Fruit fly (Drosophila melanogaster) whole organism, embryonic: ENCODE measurements around the gene CG17029.
A peak's percentile ranks its signal among the peaks of the same experiment; 100 is the strongest.

Experiments used
- CG10274 ChIP-seq: fragments of 200-800 bp; sonication (Bioruptor generic); optimal IDR thresholded peaks from 3 replicates; lab custom pipeline; 2017; ENCODE audit warnings: missing biosample characterization, mild to moderate bottlenecking, missing genetic modification characterization
- CG10431 ChIP-seq: fragments of 200-800 bp; sonication (Bioruptor generic); optimal IDR thresholded peaks from 3 replicates; lab custom pipeline; 2018; ENCODE audit warnings: missing biosample characterization, mild to moderate bottlenecking, missing genetic modification characterization
- CG10959 ChIP-seq: fragments of 200-800 bp; sonication (Bioruptor generic); IDR thresholded peaks from 2 replicates; pipeline ENCODE4 v1.3.6; 2022; ENCODE audit warnings: missing biosample characterization, missing genetic modification characterization
- CG11695 ChIP-seq: fragments of 200-800 bp; sonication (Bioruptor generic); IDR thresholded peaks from 3 replicates; pipeline ENCODE4 v1.3.6; 2022; ENCODE audit warnings: missing biosample characterization, missing genetic modification characterization
- CG12659 ChIP-seq: fragments of 200-800 bp; sonication (Bioruptor generic); optimal IDR thresholded peaks from 3 replicates; lab custom pipeline; 2017; ENCODE audit warnings: mild to moderate bottlenecking, missing biosample characterization, missing genetic modification reagents, missing genetic modification characterization
- CG13287 ChIP-seq: fragments of 200-800 bp; sonication (Bioruptor generic); IDR thresholded peaks from 2 replicates; pipeline ENCODE4 v1.3.6; 2022; ENCODE audit warnings: missing biosample characterization, missing genetic modification characterization; ENCODE audit not compliant: partially characterized antibody
- CG13296 ChIP-seq: fragments of 200-800 bp; sonication (Bioruptor generic); optimal IDR thresholded peaks from 3 replicates; lab custom pipeline; 2018; ENCODE audit warnings: missing biosample characterization, mild to moderate bottlenecking, missing genetic modification characterization
- CG13775 ChIP-seq: fragments of 200-800 bp; sonication (Bioruptor generic); optimal IDR thresholded peaks from 3 replicates; lab custom pipeline; 2017; ENCODE audit warnings: missing biosample characterization, mild to moderate bottlenecking, missing genetic modification characterization
- CG14667 ChIP-seq: fragments of 200-800 bp; sonication (Bioruptor generic); IDR thresholded peaks from 2 replicates; pipeline ENCODE4 v1.3.6; 2022; ENCODE audit warnings: missing biosample characterization, missing genetic modification characterization
- CG15011 ChIP-seq: fragments of 200-800 bp; sonication (Bioruptor generic); optimal IDR thresholded peaks from 3 replicates; lab custom pipeline; 2018; ENCODE audit warnings: missing biosample characterization, mild to moderate bottlenecking, missing genetic modification characterization
- CG16779 ChIP-seq: fragments of 200-800 bp; sonication (Bioruptor generic); IDR thresholded peaks from 2 replicates; pipeline ENCODE4 v1.3.6; 2022; ENCODE audit warnings: missing biosample characterization, missing genetic modification characterization
- CG16815 ChIP-seq: fragments of 200-800 bp; sonication (Bioruptor generic); optimal IDR thresholded peaks from 3 replicates; lab custom pipeline; 2017; ENCODE audit warnings: missing biosample characterization, mild to moderate bottlenecking, missing genetic modification characterization
- CG17568 ChIP-seq: fragments of 200-800 bp; sonication (Bioruptor generic); optimal IDR thresholded peaks from 2 replicates; lab custom pipeline; 2018; ENCODE audit warnings: missing biosample characterization, mild to moderate bottlenecking, missing genetic modification characterization, moderate library complexity
- CG3163 ChIP-seq: fragments of 200-800 bp; sonication (Bioruptor generic); optimal IDR thresholded peaks from 3 replicates; lab custom pipeline; 2016; ENCODE audit warnings: missing biosample characterization, missing genetic modification characterization
- CG32532 ChIP-seq: fragments of 200-800 bp; sonication (Bioruptor generic); IDR thresholded peaks from 2 replicates; pipeline ENCODE4 v1.3.6; 2022; ENCODE audit warnings: missing biosample characterization, missing genetic modification characterization
- CG42726 ChIP-seq: fragments of 200-800 bp; sonication (Bioruptor generic); IDR thresholded peaks from 2 replicates; pipeline ENCODE4 v1.3.6; 2022; ENCODE audit warnings: missing biosample characterization, missing genetic modification characterization; ENCODE audit not compliant: partially characterized antibody
- CG6272 ChIP-seq: fragments of 200-800 bp; sonication (Bioruptor generic); IDR thresholded peaks from 2 replicates; pipeline ENCODE4 v1.3.6; 2022; ENCODE audit warnings: missing biosample characterization, missing genetic modification characterization
- CG6791 ChIP-seq: fragments of 200-800 bp; sonication (Bioruptor generic); IDR thresholded peaks from 3 replicates; pipeline ENCODE4 v1.3.6; 2022; ENCODE audit warnings: missing biosample characterization, missing genetic modification characterization; ENCODE audit not compliant: partially characterized antibody
- CG8089 ChIP-seq: fragments of 200-800 bp; sonication (Bioruptor generic); optimal IDR thresholded peaks from 3 replicates; lab custom pipeline; 2016; ENCODE audit warnings: missing biosample characterization, missing genetic modification characterization
- CG9609 ChIP-seq: fragments of 200-800 bp; sonication (Bioruptor generic); optimal IDR thresholded peaks from 3 replicates; lab custom pipeline; 2016; ENCODE audit warnings: missing biosample characterization, missing genetic modification characterization
- Elba2 ChIP-seq: fragments of 200-800 bp; sonication (Bioruptor generic); optimal IDR thresholded peaks from 3 replicates; lab custom pipeline; 2016; ENCODE audit warnings: missing biosample characterization, missing genetic modification characterization
- Gsc ChIP-seq: fragments of 200-800 bp; sonication (Bioruptor generic); IDR thresholded peaks from 2 replicates; pipeline ENCODE4 v1.3.6; 2022; ENCODE audit warnings: missing biosample characterization, missing genetic modification characterization
- Gug ChIP-seq: fragments of 200-800 bp; sonication (Bioruptor generic); IDR thresholded peaks from 4 replicates; pipeline ENCODE4 v1.3.6; 2022; ENCODE audit warnings: missing biosample characterization, missing genetic modification characterization
- HmgD ChIP-seq: fragments of 200-800 bp; sonication (Bioruptor generic); optimal IDR thresholded peaks from 3 replicates; lab custom pipeline; 2016; ENCODE audit warnings: missing biosample characterization, missing genetic modification characterization
- MTF-1 ChIP-seq: fragments of 200-800 bp; sonication (Bioruptor generic); optimal IDR thresholded peaks from 2 replicates; lab custom pipeline; 2018; ENCODE audit warnings: missing biosample characterization, mild to moderate bottlenecking, missing genetic modification characterization, borderline replicate concordance
- Med ChIP-seq: fragments of 200-800 bp; sonication (Bioruptor generic); peaks from one replicate; lab custom pipeline; 2016; ENCODE audit warnings: missing biosample characterization, missing genetic modification characterization, mild to moderate bottlenecking, inconsistent platforms, moderate library complexity
- Mrtf ChIP-seq: fragments of 200-800 bp; sonication (Bioruptor generic); IDR thresholded peaks from 3 replicates; pipeline ENCODE4 v1.3.6; 2022; ENCODE audit warnings: missing biosample characterization, missing genetic modification characterization
- NK7.1 ChIP-seq: fragments of 200-800 bp; sonication (Bioruptor generic); optimal IDR thresholded peaks from 3 replicates; lab custom pipeline; 2016; ENCODE audit warnings: missing biosample characterization, missing genetic modification characterization
- Rfx ChIP-seq: fragments of 200-800 bp; sonication (Bioruptor generic); IDR thresholded peaks from 2 replicates; pipeline ENCODE4 v1.3.6; 2022; ENCODE audit warnings: missing biosample characterization, missing genetic modification characterization
- Rx ChIP-seq: fragments of 200-800 bp; sonication (Bioruptor generic); IDR thresholded peaks from 2 replicates; pipeline ENCODE4 v1.3.6; 2022; ENCODE audit warnings: missing biosample characterization, missing genetic modification characterization
- Usf ChIP-seq: fragments of 200-800 bp; sonication (Bioruptor generic); optimal IDR thresholded peaks from 2 replicates; lab custom pipeline; 2017; ENCODE audit warnings: missing genotype, missing biosample characterization, missing genetic modification characterization
- Vsx1 ChIP-seq: fragments of 200-800 bp; sonication (Bioruptor generic); optimal IDR thresholded peaks from 2 replicates; lab custom pipeline; 2017; ENCODE audit warnings: missing biosample characterization, mild to moderate bottlenecking, missing genetic modification characterization, missing genetic modification reagents
- abd-A ChIP-seq: fragments of 200-800 bp; sonication (Bioruptor generic); optimal IDR thresholded peaks from 3 replicates; lab custom pipeline; 2019; ENCODE audit warnings: missing biosample characterization, mild to moderate bottlenecking, missing genetic modification characterization, moderate library complexity
- br ChIP-seq: fragments of >200 bp; optimal IDR thresholded peaks from 2 replicates; lab custom pipeline; 2017
- crc ChIP-seq: fragments of 200-800 bp; sonication (Bioruptor generic); optimal IDR thresholded peaks from 2 replicates; lab custom pipeline; 2016; ENCODE audit warnings: missing biosample characterization, missing genetic modification characterization
- cwo ChIP-seq: fragments of 200-800 bp; sonication (Bioruptor generic); optimal IDR thresholded peaks from 3 replicates; lab custom pipeline; 2017; ENCODE audit warnings: missing biosample characterization, missing genetic modification characterization, mild to moderate bottlenecking, moderate library complexity, missing genetic modification reagents
- fd96Cb ChIP-seq: fragments of 200-800 bp; sonication (Bioruptor generic); optimal IDR thresholded peaks from 2 replicates; lab custom pipeline; 2018; ENCODE audit warnings: missing biosample characterization, mild to moderate bottlenecking, missing genetic modification characterization, moderate library complexity
- ind ChIP-seq: fragments of 200-800 bp; sonication (Bioruptor generic); optimal IDR thresholded peaks from 3 replicates; lab custom pipeline; 2016; ENCODE audit warnings: missing biosample characterization, missing genetic modification characterization
- lov ChIP-seq, 2 experiments: fragments of 200-800 bp in 1 of 2; fragments of >200 bp in 1 of 2; sonication (Bioruptor generic) in 1 of 2; IDR thresholded peaks in 1 of 2; optimal IDR thresholded peaks in 1 of 2; 2 replicates in 1 of 2; 3 replicates in 1 of 2; pipeline versions ENCODE4 v1.3.6 to Lab custom; 2017 to 2022; ENCODE audit warnings: missing biosample characterization in 1 of 2, missing genetic modification characterization in 1 of 2
- mld ChIP-seq: fragments of 200-800 bp; sonication (Bioruptor generic); IDR thresholded peaks from 3 replicates; pipeline ENCODE4 v1.3.6; 2022; ENCODE audit warnings: missing biosample characterization, missing genetic modification characterization; ENCODE audit not compliant: partially characterized antibody
- nerfin-1 ChIP-seq: fragments of 200-800 bp; sonication (Bioruptor generic); optimal IDR thresholded peaks from 3 replicates; lab custom pipeline; 2019; ENCODE audit warnings: missing biosample characterization, mild to moderate bottlenecking, missing genetic modification characterization, moderate library complexity
- oc ChIP-seq: fragments of 200-800 bp; sonication (Bioruptor generic); optimal IDR thresholded peaks from 2 replicates; lab custom pipeline; 2018; ENCODE audit warnings: missing biosample characterization, mild to moderate bottlenecking, missing genetic modification characterization, moderate library complexity
- org-1 ChIP-seq: fragments of 200-800 bp; sonication (Bioruptor generic); optimal IDR thresholded peaks from 2 replicates; lab custom pipeline; 2017; ENCODE audit warnings: missing biosample characterization, missing genetic modification characterization
- sisA ChIP-seq: fragments of 200-800 bp; sonication (Bioruptor generic); IDR thresholded peaks from 2 replicates; pipeline ENCODE4 v1.3.6; 2022; ENCODE audit warnings: missing biosample characterization, missing genetic modification characterization
- sqz ChIP-seq: fragments of 200-800 bp; sonication (Bioruptor generic); optimal IDR thresholded peaks from 3 replicates; lab custom pipeline; 2018; ENCODE audit warnings: missing biosample characterization, mild to moderate bottlenecking, missing genetic modification characterization
- stc ChIP-seq: fragments of 200-800 bp; sonication (Bioruptor generic); IDR thresholded peaks from 2 replicates; pipeline ENCODE4 v1.3.6; 2022; ENCODE audit warnings: missing biosample characterization, missing genetic modification characterization
- stwl ChIP-seq: fragments of 200-800 bp; sonication (Bioruptor generic); optimal IDR thresholded peaks from 3 replicates; lab custom pipeline; 2018; ENCODE audit warnings: missing biosample characterization, mild to moderate bottlenecking, missing genetic modification characterization, moderate library complexity
- tup ChIP-seq: fragments of 200-800 bp; sonication (Bioruptor generic); optimal IDR thresholded peaks from 2 replicates; lab custom pipeline; 2016; ENCODE audit warnings: missing biosample characterization, mild to moderate bottlenecking, missing genetic modification characterization, moderate library complexity
- vnd ChIP-seq: fragments of 200-800 bp; sonication (Bioruptor generic); IDR thresholded peaks from 3 replicates; pipeline ENCODE4 v1.3.6; 2022; ENCODE audit warnings: missing biosample characterization, missing genetic modification characterization; ENCODE audit not compliant: partially characterized antibody

The CG17029 gene

DNA sequence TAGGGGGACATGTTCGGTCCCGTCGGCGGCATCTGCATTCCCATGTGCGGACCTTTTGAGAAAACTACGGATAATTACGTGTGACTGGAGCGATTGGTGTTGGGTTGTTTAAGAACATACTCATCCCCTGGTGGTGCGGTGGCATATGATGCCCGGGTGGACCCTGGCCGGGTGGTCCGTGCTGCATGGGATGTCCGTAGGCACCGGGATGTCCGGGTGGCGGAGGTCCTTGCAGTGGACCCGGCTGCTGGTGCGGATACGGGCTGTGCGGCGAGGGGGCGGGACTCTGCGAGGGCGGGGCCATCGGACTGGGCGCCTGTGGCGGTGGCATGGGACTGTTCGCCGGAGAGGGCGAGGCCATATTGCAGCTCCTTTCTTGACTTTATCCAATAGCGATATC lies 5.5 kb downstream of the CG17029 start:
- no peak for TF ChIP-seq CG15011 (GFP tag; lab: Kevin White, UChicago)
- peak; percentile 44; the same call in 1 of the 2 replicates for TF ChIP-seq CG16779 (GFP tag; lab: Robert Waterston, UW)
- TF ChIP-seq CG42726 (GFP tag; lab: Robert Waterston, UW): 0 out of 2 replicates have a peak, but pooled peaks have one; percentile 51
- no peak for TF ChIP-seq br (lab: Kevin White, UChicago)
- TF ChIP-seq CG14667 (GFP tag; lab: Robert Waterston, UW): no peak
- TF ChIP-seq CG11695 (GFP tag; lab: Robert Waterston, UW): no peak
- TF ChIP-seq NK7.1 (GFP tag; lab: Kevin White, UChicago): no peak
- 0 out of 3 replicates have a peak, but pooled peaks have one; percentile 13 for TF ChIP-seq CG6791
- TF ChIP-seq Med: peak; percentile 20
- no peak for TF ChIP-seq HmgD (GFP tag; lab: Kevin White, UChicago)
- TF ChIP-seq CG10431 (GFP tag; lab: Kevin White, UChicago): no peak
- TF ChIP-seq CG13296 (GFP tag; lab: Kevin White, UChicago): no peak
- TF ChIP-seq CG3163 (GFP tag; lab: Kevin White, UChicago): no peak
- no peak for TF ChIP-seq ind
- no peak for TF ChIP-seq Usf (GFP tag; lab: Kevin White, UChicago)
- TF ChIP-seq Rx (GFP tag; lab: Robert Waterston, UW): peak; percentile 38
- TF ChIP-seq Gsc: no peak
- no peak for TF ChIP-seq Gug (GFP tag; lab: Robert Waterston, UW)
- no peak for TF ChIP-seq sisA (GFP tag; lab: Robert Waterston, UW)
- no peak for TF ChIP-seq fd96Cb (tag; lab: Kevin White, UChicago)
- no peak for TF ChIP-seq CG32532
- no peak for TF ChIP-seq crc (GFP tag; lab: Kevin White, UChicago)
- TF ChIP-seq Mrtf (GFP tag; lab: Robert Waterston, UW): no peak
- TF ChIP-seq CG6272 (GFP tag; lab: Robert Waterston, UW): no peak
- no peak for TF ChIP-seq stwl

DNA sequence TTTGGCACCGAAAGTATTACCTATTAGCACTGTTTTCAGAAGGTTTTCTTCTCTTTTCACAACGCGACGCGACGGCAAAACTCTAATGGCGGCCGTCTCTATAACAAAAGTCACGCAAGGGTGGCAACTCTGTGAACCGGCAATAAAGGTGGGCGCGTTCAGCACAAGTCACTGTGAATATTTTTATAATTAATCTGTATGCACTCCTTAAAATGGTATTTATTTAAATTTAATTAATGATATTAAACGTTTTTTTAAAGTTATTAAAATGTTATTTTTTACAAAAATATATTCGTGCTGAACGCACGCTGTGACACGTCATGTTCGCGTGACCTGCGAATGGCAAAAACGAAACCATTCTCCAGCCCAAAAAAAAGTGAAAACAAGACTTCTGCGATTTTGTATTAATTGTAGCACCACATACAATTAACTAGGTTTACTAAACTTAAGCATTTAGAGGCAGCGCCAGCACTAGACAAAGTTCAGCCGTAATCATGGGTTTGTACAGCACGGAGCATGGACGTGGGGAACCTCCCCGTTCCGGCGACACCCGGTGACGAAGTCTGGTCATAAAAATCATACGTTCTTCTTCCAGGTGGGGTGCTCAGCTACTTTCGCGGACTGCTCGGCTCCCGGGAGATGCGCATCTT lies 6.2 kb downstream of the CG17029 start, which contains the start of the genes brm and Arl1:
Gene brm, minus strand, starts transcription at position 87 of the 650 bp plus-strand sequence.
Gene Arl1, plus strand, starts transcription at position 353 of the 650 bp plus-strand sequence.
- TF ChIP-seq sqz (GFP tag; lab: Kevin White, UChicago) (peak; percentile 98), Vsx1 (GFP tag; lab: Kevin White, UChicago) (no peak), tup (GFP tag; lab: Kevin White, UChicago) (peak; percentile 96), nerfin-1 (tag; lab: Kevin White, UChicago) (peak; percentile 97), CG13775 (peak; percentile 99), abd-A (tag; lab: Kevin White, UChicago) (no peak), CG16815 (GFP tag; lab: Kevin White, UChicago) (peak; percentile 97), CG8089 (GFP tag; lab: Kevin White, UChicago) (peak; percentile 54), CG17568 (GFP tag; lab: Kevin White, UChicago) (no peak), org-1 (GFP tag; lab: Kevin White, UChicago) (peak; percentile 87), CG42726 (GFP tag; lab: Robert Waterston, UW) (0 out of 2 replicates have a peak, but pooled peaks have one; percentile 36), lov (optimal IDR thresholded peaks at IDR 0.05; lab: Kevin White, UChicago) (no peak), lov (GFP tag; IDR thresholded peaks at IDR 0.05; lab: Robert Waterston, UW) (peak; percentile 98), CG13287 (peak; percentile 72), oc (tag; lab: Kevin White, UChicago) (peak; percentile 96), MTF-1 (GFP tag; lab: Kevin White, UChicago) (peak; percentile 90), cwo (GFP tag; lab: Kevin White, UChicago) (peak; percentile 94), CG32532 (peak; percentile 99), CG10959 (GFP tag; lab: Robert Waterston, UW) (peak; percentile 97), CG9609 (GFP tag; lab: Kevin White, UChicago) (peak; percentile 84), vnd (GFP tag; lab: Robert Waterston, UW) (peak; percentile 49; the same call in 1 of the 3 replicates), Elba2 (peak; percentile 81), Rfx (GFP tag; lab: Robert Waterston, UW) (peak; percentile 100), stc (GFP tag; lab: Robert Waterston, UW) (peak; percentile 99), mld (no peak), CG10274 (GFP tag; lab: Kevin White, UChicago) (peak; percentile 91), CG12659 (GFP tag; lab: Kevin White, UChicago) (peak; percentile 99)
